Fruit fly (Drosophila melanogaster) whole organism, wandering third instar larva: Measurements from ENCODE around the gene Reck.

ENCODE experiments used
- Abd-B ChIP-seq: fragments of >200 bp; optimal IDR thresholded peaks from 2 replicates; lab custom pipeline; 2017; ENCODE audit warnings: missing biosample characterization, missing genetic modification characterization
- CG32264 ChIP-seq: fragments of 200-800 bp; sonication (Bioruptor generic); optimal IDR thresholded peaks from 2 replicates; lab custom pipeline; 2016; ENCODE audit warnings: missing biosample characterization, missing genetic modification characterization
- CG9705 ChIP-seq: fragments of 200-800 bp; sonication (Bioruptor generic); optimal IDR thresholded peaks from 2 replicates; lab custom pipeline; 2018; ENCODE audit warnings: missing biosample characterization, mild to moderate bottlenecking, missing genetic modification characterization
- CrebA ChIP-seq: fragments of 200-800 bp; sonication (Bioruptor generic); optimal IDR thresholded peaks from 2 replicates; lab custom pipeline; 2016; ENCODE audit warnings: missing biosample characterization, mild to moderate bottlenecking, missing genetic modification characterization, borderline replicate concordance
- Dfd ChIP-seq: fragments of >200 bp; optimal IDR thresholded peaks from 2 replicates; lab custom pipeline; 2017; ENCODE audit warnings: missing biosample characterization, missing genetic modification characterization
- Dif ChIP-seq: fragments of 200-275, 200-300 bp; sonication (Bioruptor generic); optimal IDR thresholded peaks from 2 replicates; lab custom pipeline; 2018; ENCODE audit warnings: missing biosample characterization, missing genetic modification characterization; ENCODE audit not compliant: partially characterized antibody
- GATAd ChIP-seq: sonication (Bioruptor generic); optimal IDR thresholded peaks from 2 replicates; lab custom pipeline; 2016; ENCODE audit warnings: missing biosample characterization, missing genetic modification characterization
- HLH106 ChIP-seq: fragments of 200-800 bp; optimal IDR thresholded peaks from 3 replicates; lab custom pipeline; 2019; ENCODE audit warnings: missing biosample characterization, mild to moderate bottlenecking, missing genetic modification characterization, moderate library complexity
- Hnf4 ChIP-seq: fragments of 200-800 bp; sonication (Bioruptor generic); optimal IDR thresholded peaks from 2 replicates; lab custom pipeline; 2016; ENCODE audit warnings: missing biosample characterization, mild to moderate bottlenecking, missing genetic modification characterization
- Hr78 ChIP-seq: fragments of >200 bp; optimal IDR thresholded peaks from 2 replicates; lab custom pipeline; 2017; ENCODE audit warnings: missing biosample characterization, missing genetic modification characterization
- Hr83 ChIP-seq: fragments of 200-300 bp; sonication (Bioruptor generic); optimal IDR thresholded peaks from 2 replicates; lab custom pipeline; 2016; ENCODE audit warnings: missing biosample characterization, mild to moderate bottlenecking, missing genetic modification characterization, moderate library complexity; ENCODE audit not compliant: poor library complexity, severe bottlenecking
- Jra ChIP-seq: sonication (Bioruptor generic); optimal IDR thresholded peaks from 2 replicates; lab custom pipeline; 2016; ENCODE audit warnings: missing biosample characterization, missing genetic modification characterization
- Mio ChIP-seq: sonication (Bioruptor generic); optimal IDR thresholded peaks from 2 replicates; lab custom pipeline; 2016; ENCODE audit warnings: missing biosample characterization, missing genetic modification characterization
- Myc ChIP-seq: fragments of >200 bp; optimal IDR thresholded peaks from 2 replicates; lab custom pipeline; 2017
- N ChIP-seq: fragments of >200 bp; optimal IDR thresholded peaks from 2 replicates; lab custom pipeline; 2018; ENCODE audit warnings: missing biosample characterization, missing external identifiers, missing genetic modification characterization
- OdsH ChIP-seq: fragments of 200-800 bp; sonication (Bioruptor generic); optimal IDR thresholded peaks from 2 replicates; lab custom pipeline; 2016; ENCODE audit warnings: missing biosample characterization, mild to moderate bottlenecking, missing genetic modification characterization
- Rel ChIP-seq, 2 experiments: fragments of 200-800 bp; sonication (Bioruptor generic) in 1 of 2; optimal IDR thresholded peaks; 2 replicates in 1 of 2; 3 replicates in 1 of 2; lab custom pipeline; 2016 to 2019; ENCODE audit warnings: mild to moderate bottlenecking in 2 of 2, missing biosample characterization in 2 of 2, missing genetic modification characterization in 2 of 2, moderate library complexity in 1 of 2
- Vsx2 ChIP-seq: fragments of 200-300, 225-300 bp; sonication (Bioruptor generic); optimal IDR thresholded peaks from 2 replicates; lab custom pipeline; 2018; ENCODE audit warnings: missing biosample characterization, missing genetic modification characterization; ENCODE audit not compliant: partially characterized antibody
- br ChIP-seq: fragments of 200-800 bp; sonication (Bioruptor generic); optimal IDR thresholded peaks from 2 replicates; lab custom pipeline; 2016; ENCODE audit warnings: missing biosample characterization, missing genetic modification characterization
- brk ChIP-seq: fragments of 200-800 bp; sonication (Bioruptor generic); optimal IDR thresholded peaks from 2 replicates; lab custom pipeline; 2016; ENCODE audit warnings: missing biosample characterization, mild to moderate bottlenecking, missing genetic modification characterization
- dl ChIP-seq, 2 experiments: fragments of 175-275, 200-275 bp in 1 of 2; fragments of 200-275 bp in 1 of 2; sonication (Bioruptor generic); optimal IDR thresholded peaks; lab custom pipeline; 2018; ENCODE audit warnings: mild to moderate bottlenecking in 2 of 2, missing biosample characterization in 2 of 2, missing genetic modification characterization in 2 of 2, moderate library complexity in 2 of 2; ENCODE audit not compliant: partially characterized antibody in 2 of 2, insufficient read depth in 1 of 2
- dmrt93B ChIP-seq: fragments of 200-800 bp; sonication (Bioruptor generic); optimal IDR thresholded peaks from 2 replicates; lab custom pipeline; 2018; ENCODE audit warnings: missing biosample characterization, mild to moderate bottlenecking, missing genetic modification characterization
- dsf ChIP-seq: sonication (Bioruptor generic); optimal IDR thresholded peaks from 2 replicates; lab custom pipeline; 2016; ENCODE audit warnings: missing biosample characterization, missing genetic modification characterization, borderline replicate concordance
- ey ChIP-seq: fragments of 200-800 bp; sonication (Bioruptor generic); optimal IDR thresholded peaks from 2 replicates; lab custom pipeline; 2016; ENCODE audit warnings: missing biosample characterization, missing genetic modification characterization
- foxo ChIP-seq, 2 experiments: fragments of 200-800 bp; sonication (Bioruptor generic); optimal IDR thresholded peaks; 2 replicates in 1 of 2; 3 replicates in 1 of 2; lab custom pipeline; 2016 to 2017; ENCODE audit warnings: missing biosample characterization in 2 of 2, missing genetic modification characterization in 2 of 2
- fru ChIP-seq: fragments of 200-800 bp; sonication (Bioruptor generic); optimal IDR thresholded peaks from 3 replicates; lab custom pipeline; 2016; ENCODE audit warnings: missing biosample characterization, mild to moderate bottlenecking, missing genetic modification characterization
- h ChIP-seq: fragments of 200-800 bp; sonication (Bioruptor generic); optimal IDR thresholded peaks from 3 replicates; lab custom pipeline; 2016; ENCODE audit warnings: missing biosample characterization, mild to moderate bottlenecking, missing genetic modification characterization
- jim ChIP-seq: fragments of 175-275, 200-325 bp; sonication (Bioruptor generic); optimal IDR thresholded peaks from 2 replicates; lab custom pipeline; 2016; ENCODE audit warnings: missing biosample characterization, mild to moderate bottlenecking, missing genetic modification characterization
- lola ChIP-seq: fragments of >200 bp; optimal IDR thresholded peaks from 2 replicates; lab custom pipeline; 2017; ENCODE audit warnings: missing biosample characterization, missing genetic modification characterization
- pan ChIP-seq: fragments of >200 bp; optimal IDR thresholded peaks from 2 replicates; lab custom pipeline; 2017
- psq ChIP-seq: fragments of 200-800 bp; sonication (Bioruptor generic); optimal IDR thresholded peaks from 3 replicates; lab custom pipeline; 2017; ENCODE audit warnings: missing biosample characterization, mild to moderate bottlenecking, missing genetic modification characterization, moderate library complexity
- rgr ChIP-seq: fragments of 200-800 bp; sonication (Bioruptor generic); optimal IDR thresholded peaks from 3 replicates; lab custom pipeline; 2016; ENCODE audit warnings: missing biosample characterization, mild to moderate bottlenecking, missing genetic modification characterization
- sage ChIP-seq: fragments of 200-800 bp; sonication (Bioruptor generic); optimal IDR thresholded peaks from 2 replicates; lab custom pipeline; 2016; ENCODE audit warnings: missing biosample characterization, mild to moderate bottlenecking, missing genetic modification characterization
- sv ChIP-seq: fragments of 200-800 bp; sonication (Bioruptor generic); optimal IDR thresholded peaks from 3 replicates; lab custom pipeline; 2016; ENCODE audit warnings: missing biosample characterization, missing genetic modification characterization
- tai ChIP-seq: sonication (Bioruptor generic); optimal IDR thresholded peaks from 2 replicates; lab custom pipeline; 2016; ENCODE audit warnings: missing biosample characterization, missing genetic modification characterization
- usp ChIP-seq: fragments of >200 bp; optimal IDR thresholded peaks from 2 replicates; lab custom pipeline; 2017; ENCODE audit warnings: missing biosample characterization, missing genetic modification characterization
- woc ChIP-seq: sonication (Bioruptor generic); optimal IDR thresholded peaks from 2 replicates; lab custom pipeline; 2016; ENCODE audit warnings: missing biosample characterization, mild to moderate bottlenecking, missing genetic modification characterization

Gene Reck

dm6 chr3L:14976026-14976425, 37.8 kb downstream of the Reck start:
- TF ChIP-seq tai (GFP tag; lab: Kevin White, UChicago) (no peak), Jra (GFP tag; lab: Kevin White, UChicago) (no peak), rgr (GFP tag; lab: Kevin White, UChicago) (no peak), Rel (GFP tag; optimal IDR thresholded peaks at IDR 0.05; lab: Kevin White, UChicago) (no peak), Rel (tag; optimal IDR thresholded peaks at IDR 0.05; lab: Kevin White, UChicago) (no peak), GATAd (GFP tag; lab: Kevin White, UChicago) (no peak), Hr83 (GFP tag; lab: Kevin White, UChicago) (no peak), OdsH (GFP tag; lab: Kevin White, UChicago) (no peak), dsf (GFP tag; lab: Kevin White, UChicago) (no peak), Hr78 (GFP tag; lab: Kevin White, UChicago) (no peak), sv (GFP tag; lab: Kevin White, UChicago) (no peak), brk (GFP tag; lab: Kevin White, UChicago) (no peak)

dm6 chr3L:14974952-14975351, 38.9 kb downstream of the Reck start:
- no peak for TF ChIP-seq Hr78 (GFP tag; lab: Kevin White, UChicago)
- TF ChIP-seq sv (GFP tag; lab: Kevin White, UChicago) = no peak
- no peak for TF ChIP-seq Vsx2 (GFP tag; lab: Kevin White, UChicago)
- TF ChIP-seq h (GFP tag; lab: Kevin White, UChicago) = no peak
- TF ChIP-seq Dfd = no peak
- TF ChIP-seq ey (GFP tag; lab: Kevin White, UChicago) = no peak
- no peak for TF ChIP-seq usp (GFP tag; lab: Kevin White, UChicago)
- no peak for TF ChIP-seq jim
- no peak for TF ChIP-seq psq (GFP tag; lab: Kevin White, UChicago)
- no peak for TF ChIP-seq dl (GFP tag; optimal IDR thresholded peaks at IDR 0.05; lab: Kevin White, UChicago; ENCODE audit: insufficient read depth in 1 of 2, partially characterized antibody in 2 of 2)
- TF ChIP-seq sage = no peak
- no peak for TF ChIP-seq brk (GFP tag; lab: Kevin White, UChicago)
- TF ChIP-seq GATAd (GFP tag; lab: Kevin White, UChicago) = no peak
- no peak for TF ChIP-seq Dif (GFP tag; lab: Kevin White, UChicago)

DNA sequence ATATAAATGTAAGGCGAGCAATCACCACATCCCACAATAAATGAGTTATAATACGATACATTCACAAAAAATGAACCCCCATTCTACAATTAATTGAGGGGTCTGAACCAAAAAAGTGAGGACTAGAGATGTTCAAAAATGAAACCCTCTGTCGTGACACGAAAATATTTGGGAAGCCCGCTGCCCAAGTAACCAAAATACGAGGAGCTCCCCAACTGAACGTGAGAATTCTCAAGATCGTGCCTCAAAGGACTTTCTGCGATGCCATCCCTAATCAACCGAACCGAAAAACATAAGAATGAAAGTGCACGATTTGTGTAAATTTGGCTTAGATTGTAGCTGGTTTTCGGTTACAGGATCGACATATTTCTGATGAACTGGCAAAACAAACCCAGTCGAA, 39.3 kb downstream of the Reck start, which contains the start of gene Ocho:
Ocho (plus strand) TSS at position 336 of the 400 bp plus-strand sequence.
- TF ChIP-seq Hr78 (GFP tag; lab: Kevin White, UChicago) (no peak), rgr (GFP tag; lab: Kevin White, UChicago) (peak; percentile 21), foxo (GFP tag; optimal IDR thresholded peaks at IDR 0.05; lab: Kevin White, UChicago) (peak in 1 of 2 experiments; percentile 40), dl (GFP tag; optimal IDR thresholded peaks at IDR 0.05; lab: Kevin White, UChicago; ENCODE audit: insufficient read depth in 1 of 2, partially characterized antibody in 2 of 2) (no peak), Hr83 (GFP tag; lab: Kevin White, UChicago) (no peak), fru (GFP tag; lab: Kevin White, UChicago) (peak; percentile 14), HLH106 (tag; lab: Kevin White, UChicago) (no peak), woc (peak; percentile 36)

DNA sequence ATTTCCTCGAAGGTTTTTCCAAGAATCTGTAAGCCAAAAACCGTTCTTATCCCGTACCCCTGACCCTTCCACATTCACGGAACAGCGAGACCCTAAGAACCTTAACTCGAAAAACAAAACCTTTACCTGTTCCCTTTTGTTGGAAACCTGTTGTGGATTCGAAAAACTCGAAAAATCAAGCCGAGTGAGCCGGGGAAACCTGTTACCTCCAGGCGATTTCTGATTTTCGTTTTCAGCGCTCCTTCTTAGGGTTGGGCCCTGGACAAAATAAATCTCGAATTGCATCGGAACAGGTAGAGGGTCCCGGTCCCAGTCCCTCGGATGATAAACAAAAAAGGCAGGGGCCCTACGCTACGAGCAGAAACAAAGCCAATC, 40.6 kb downstream of the Reck start:
- no peak for TF ChIP-seq br
- no peak for TF ChIP-seq Myc (lab: Kevin White, UChicago)
- no peak for TF ChIP-seq dsf (GFP tag; lab: Kevin White, UChicago)
- no peak for TF ChIP-seq CG9705 (GFP tag; lab: Kevin White, UChicago)
- peak; percentile 75 for TF ChIP-seq CrebA
- TF ChIP-seq Mio = no peak
- TF ChIP-seq sv (GFP tag; lab: Kevin White, UChicago) = no peak
- TF ChIP-seq fru (GFP tag; lab: Kevin White, UChicago) = peak; percentile 50
- no peak for TF ChIP-seq dmrt93B
- TF ChIP-seq dl (GFP tag; optimal IDR thresholded peaks at IDR 0.05; lab: Kevin White, UChicago; ENCODE audit: insufficient read depth in 1 of 2, partially characterized antibody in 2 of 2) = peak; percentile 15 to 20
- peak; percentile 46 for TF ChIP-seq Hr83 (GFP tag; lab: Kevin White, UChicago)
- TF ChIP-seq rgr (GFP tag; lab: Kevin White, UChicago) = no peak
- TF ChIP-seq foxo (GFP tag; optimal IDR thresholded peaks at IDR 0.05; lab: Kevin White, UChicago) = no peak
- TF ChIP-seq HLH106 (tag; lab: Kevin White, UChicago) = no peak
- peak; percentile 89 for TF ChIP-seq psq (GFP tag; lab: Kevin White, UChicago)
- no peak for TF ChIP-seq N
- no peak for TF ChIP-seq tai (GFP tag; lab: Kevin White, UChicago)
- TF ChIP-seq Jra (GFP tag; lab: Kevin White, UChicago) = no peak
- TF ChIP-seq OdsH (GFP tag; lab: Kevin White, UChicago) = no peak
- TF ChIP-seq GATAd (GFP tag; lab: Kevin White, UChicago) = no peak
- no peak for TF ChIP-seq jim
- no peak for TF ChIP-seq sage
- TF ChIP-seq Rel (GFP tag; optimal IDR thresholded peaks at IDR 0.05; lab: Kevin White, UChicago) = peak; percentile 61
- no peak for TF ChIP-seq Rel (tag; optimal IDR thresholded peaks at IDR 0.05; lab: Kevin White, UChicago)
- TF ChIP-seq Vsx2 (GFP tag; lab: Kevin White, UChicago) = peak; percentile 53
- TF ChIP-seq brk (GFP tag; lab: Kevin White, UChicago) = peak; percentile 74
- no peak for TF ChIP-seq CG32264 (GFP tag; lab: Kevin White, UChicago)
- no peak for TF ChIP-seq ey (GFP tag; lab: Kevin White, UChicago)
- TF ChIP-seq Abd-B (GFP tag; lab: Kevin White, UChicago) = no peak
- no peak for TF ChIP-seq usp (GFP tag; lab: Kevin White, UChicago)
- TF ChIP-seq Dif (GFP tag; lab: Kevin White, UChicago) = peak; percentile 59
- TF ChIP-seq lola = no peak
- no peak for TF ChIP-seq Hnf4
- TF ChIP-seq woc = peak; percentile 10
- no peak for TF ChIP-seq Hr78 (GFP tag; lab: Kevin White, UChicago)
- no peak for TF ChIP-seq pan
